Worm (Caenorhabditis elegans): ENCODE data around the gene fos-1.

DNA sequence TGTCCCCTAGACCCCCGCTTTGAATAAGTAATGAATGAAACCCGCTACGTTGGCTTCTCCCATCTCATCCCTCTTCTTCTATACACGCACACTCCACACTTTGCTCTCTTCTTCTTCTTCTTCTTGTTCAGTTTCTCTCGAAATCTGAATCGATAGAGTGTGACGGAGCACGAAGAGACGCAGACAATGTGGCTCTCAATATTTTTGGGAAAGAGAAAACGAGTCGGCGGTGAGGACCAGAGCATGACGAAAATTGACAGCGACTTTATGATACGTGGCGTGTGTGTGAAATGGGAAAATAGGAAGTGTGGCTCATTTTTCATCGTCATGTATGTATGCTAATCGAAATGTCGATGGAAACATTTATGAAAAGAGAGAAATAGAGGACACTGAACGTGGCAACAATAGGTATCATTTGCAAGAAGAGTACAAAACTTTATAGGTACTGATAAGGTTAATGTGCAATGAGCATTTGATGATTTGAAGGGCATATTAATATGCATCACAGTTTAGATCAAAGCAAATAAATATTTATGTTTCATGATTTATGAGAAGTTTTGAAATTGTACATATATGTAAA lies 11.8 kb upstream of the fos-1 start:
- TF ChIP-seq ztf-29 (GFP tag; IDR thresholded peaks at IDR 0.05) = no peak
- no peak for TF ChIP-seq med-1 (GFP tag; optimal IDR thresholded peaks at IDR 0.05; ENCODE audit: insufficient read depth)
- TF ChIP-seq T22C8.4 (GFP tag; IDR thresholded peaks at IDR 0.05) = no peak
- TF ChIP-seq cog-1 (tag; optimal IDR thresholded peaks at IDR 0.05) = peak; percentile 60
- TF ChIP-seq ztf-23 (GFP tag; IDR thresholded peaks at IDR 0.05) = no peak
- no peak for TF ChIP-seq klf-2 (GFP tag; conservative IDR thresholded peaks at IDR 0.05)
- TF ChIP-seq ref-1 (GFP tag; conservative IDR thresholded peaks at IDR 0.05) = no peak
- no peak for TF ChIP-seq flt-1 (GFP tag; IDR thresholded peaks at IDR 0.05)
